Fruit fly (Drosophila melanogaster) whole organism, pupa: ENCODE results near the gene Sar1.

Source experiments
- CG10348 ChIP-seq: fragments of 200-800 bp; sonication (Bioruptor generic); IDR thresholded peaks from 2 replicates; pipeline ENCODE4 v1.3.6; 2022; ENCODE audit warnings: missing biosample characterization, missing genetic modification characterization
- CG13204 ChIP-seq: fragments of 200-800 bp; sonication (Bioruptor generic); optimal IDR thresholded peaks from 2 replicates; lab custom pipeline; 2018; ENCODE audit warnings: missing biosample characterization, mild to moderate bottlenecking, missing genetic modification characterization, moderate library complexity
- CG15710 ChIP-seq: fragments of 200-800 bp; sonication (Bioruptor generic); optimal IDR thresholded peaks from 2 replicates; lab custom pipeline; 2018; ENCODE audit warnings: missing biosample characterization, mild to moderate bottlenecking, missing genetic modification characterization, moderate library complexity
- CG32121 ChIP-seq: fragments of 200-800 bp; sonication (Bioruptor generic); IDR thresholded peaks from 2 replicates; pipeline ENCODE4 v1.3.6; 2022; ENCODE audit warnings: missing biosample characterization, missing genetic modification characterization
- CG34367 ChIP-seq: fragments of 200-800 bp; sonication (Bioruptor generic); optimal IDR thresholded peaks from 2 replicates; lab custom pipeline; 2018; ENCODE audit warnings: missing biosample characterization, mild to moderate bottlenecking, missing genetic modification characterization
- CG8301 ChIP-seq: fragments of 200-800 bp; sonication (Bioruptor generic); optimal IDR thresholded peaks from 2 replicates; lab custom pipeline; 2018; ENCODE audit warnings: missing biosample characterization, mild to moderate bottlenecking, missing genetic modification characterization
- EcR ChIP-seq: fragments of 200-800 bp; sonication (Bioruptor generic); optimal IDR thresholded peaks from 3 replicates; lab custom pipeline; 2019; ENCODE audit warnings: missing biosample characterization, missing genetic modification characterization, mild to moderate bottlenecking, moderate library complexity, missing genetic modification reagents
- Pif1A ChIP-seq: fragments of 200-800 bp; sonication (Bioruptor generic); optimal IDR thresholded peaks from 3 replicates; lab custom pipeline; 2016; ENCODE audit warnings: missing biosample characterization, missing genetic modification characterization
- Pif1B ChIP-seq: fragments of 200-800 bp; sonication (Bioruptor generic); optimal IDR thresholded peaks from 3 replicates; lab custom pipeline; 2016; ENCODE audit warnings: missing biosample characterization, missing genetic modification characterization
- Snoo ChIP-seq: fragments of 200-800 bp; sonication (Bioruptor generic); optimal IDR thresholded peaks from 3 replicates; lab custom pipeline; 2017; ENCODE audit warnings: missing biosample characterization, mild to moderate bottlenecking, missing genetic modification characterization, inconsistent platforms
- fd96Ca ChIP-seq: fragments of 200-800 bp; sonication (Bioruptor generic); IDR thresholded peaks from 3 replicates; pipeline ENCODE4 v1.3.6; 2022; ENCODE audit warnings: missing biosample characterization, missing genetic modification characterization
- rn ChIP-seq: fragments of 200-800 bp; sonication (Bioruptor generic); IDR thresholded peaks from 2 replicates; pipeline ENCODE4 v1.3.6; 2022; ENCODE audit warnings: missing biosample characterization, missing genetic modification characterization

DNA sequence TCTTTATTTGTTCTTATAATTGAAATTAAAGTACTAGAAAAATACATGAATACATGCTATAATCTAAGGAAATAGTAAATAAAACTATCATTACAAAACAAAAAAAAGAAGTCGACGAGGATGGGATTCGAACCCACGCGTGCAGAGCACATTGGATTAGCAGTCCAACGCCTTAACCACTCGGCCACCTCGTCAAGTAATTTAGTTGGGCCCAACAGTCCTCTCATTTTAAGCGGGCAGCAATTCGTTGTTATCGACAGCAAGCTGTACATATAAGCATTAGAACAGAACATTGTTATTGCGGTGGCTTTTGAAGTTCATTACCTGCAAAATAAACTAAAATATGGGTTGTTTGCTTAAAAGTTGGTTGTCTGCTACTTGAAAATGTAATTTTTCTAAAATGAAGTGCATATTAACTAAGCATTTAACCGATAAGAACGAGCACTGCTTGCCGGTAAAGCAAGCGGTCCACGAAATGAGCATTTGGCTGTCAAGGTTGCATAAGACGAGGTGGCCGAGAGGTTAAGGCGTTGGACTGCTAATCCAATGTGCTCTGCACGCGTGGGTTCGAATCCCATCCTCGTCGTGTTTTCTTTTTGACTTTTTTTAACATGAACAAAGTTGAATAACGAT is 40.7 kb downstream of the Sar1 start:
- TF ChIP-seq EcR (GFP tag; lab: Kevin White, UChicago) (no peak), Snoo (tag; lab: Kevin White, UChicago) (no peak), Pif1A (GFP tag; lab: Kevin White, UChicago) (no peak), rn (no peak), CG32121 (GFP tag; lab: Robert Waterston, UW) (no peak), CG13204 (GFP tag; lab: Kevin White, UChicago) (no peak), CG8301 (no peak), Pif1B (GFP tag; lab: Kevin White, UChicago) (no peak), CG15710 (no peak), fd96Ca (GFP tag; lab: Robert Waterston, UW) (no peak), CG10348 (GFP tag; lab: Robert Waterston, UW) (no peak), CG34367 (tag; lab: Kevin White, UChicago) (no peak)
